Fruit fly (Drosophila melanogaster) Kc167 (cell line): ENCODE results near the gene Ccz1.

ENCODE experiments used
- Myc ChIP-seq: fragments of >200 bp; optimal IDR thresholded peaks from 2 replicates; lab custom pipeline; 2017; ENCODE audit warnings: missing external identifiers
- Sin3A ChIP-seq: fragments of >200 bp; optimal IDR thresholded peaks from 2 replicates; lab custom pipeline; 2018; ENCODE audit warnings: missing external identifiers
- h ChIP-seq: fragments of >200 bp; optimal IDR thresholded peaks from 3 replicates; lab custom pipeline; 2018; ENCODE audit warnings: missing external identifiers
- insv ChIP-seq: fragments of >200 bp; optimal IDR thresholded peaks from 3 replicates; lab custom pipeline; 2018; ENCODE audit warnings: missing external identifiers
- ttk ChIP-seq: sonication (Bioruptor generic); optimal IDR thresholded peaks from 2 replicates; lab custom pipeline; 2017; ENCODE audit warnings: missing external identifiers

DNA sequence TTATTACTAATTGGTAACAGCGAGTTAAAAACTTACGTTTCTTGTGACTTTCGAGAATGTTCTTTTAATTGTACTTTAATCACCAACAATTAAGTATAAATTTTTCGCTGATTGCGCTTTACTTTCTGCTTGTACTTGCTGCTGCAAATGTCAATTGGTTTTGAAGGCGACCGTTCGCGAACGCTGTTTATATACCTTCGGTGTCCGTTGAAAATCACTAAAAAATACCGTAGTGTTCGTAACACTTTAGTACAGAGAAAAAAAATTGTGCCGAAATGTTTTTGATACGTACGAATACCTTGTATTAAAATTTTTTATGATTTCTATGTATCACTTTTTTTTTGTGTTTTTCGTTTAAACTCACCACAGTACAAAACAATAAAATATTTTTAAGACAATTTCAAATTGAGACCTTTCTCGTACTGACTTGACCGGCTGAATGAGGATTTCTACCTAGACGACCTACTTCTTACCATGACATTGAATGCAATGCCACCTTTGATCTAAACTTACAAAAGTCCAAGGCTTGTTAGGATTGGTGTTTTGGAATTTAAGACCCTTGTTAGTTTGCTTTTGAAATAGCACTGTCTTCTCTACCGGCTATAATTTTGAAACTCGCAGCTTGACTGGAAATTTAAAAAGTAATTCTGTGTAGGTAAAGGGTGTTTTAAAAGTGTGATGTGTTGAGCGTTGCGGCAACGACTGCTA lies 3.7 kb upstream of the Ccz1 start, which contains the start of gene Ubi-p63E:
- TF ChIP-seq ttk (lab: Kevin White, UChicago) (no peak), h (lab: Kevin White, UChicago) (no peak), Sin3A (lab: Kevin White, UChicago) (no peak), insv (lab: Kevin White, UChicago) (no peak), Myc (lab: Kevin White, UChicago) (no peak)
